Worm (Caenorhabditis elegans) whole organism, dauer: ENCODE data around the gene col-114.
"Not testable (repeated sequence)": the region's sequence is repeated elsewhere in the genome, so short reads cannot be mapped to it uniquely, and the experiment has no call there.

Experiments used
- unc-62 ChIP-seq: sonication (generic microtip); optimal IDR thresholded peaks from 2 replicates; lab custom pipeline; 2017; ENCODE audit warnings: missing biosample characterization, missing genetic modification reagents, missing genetic modification characterization

Gene col-114

DNA sequence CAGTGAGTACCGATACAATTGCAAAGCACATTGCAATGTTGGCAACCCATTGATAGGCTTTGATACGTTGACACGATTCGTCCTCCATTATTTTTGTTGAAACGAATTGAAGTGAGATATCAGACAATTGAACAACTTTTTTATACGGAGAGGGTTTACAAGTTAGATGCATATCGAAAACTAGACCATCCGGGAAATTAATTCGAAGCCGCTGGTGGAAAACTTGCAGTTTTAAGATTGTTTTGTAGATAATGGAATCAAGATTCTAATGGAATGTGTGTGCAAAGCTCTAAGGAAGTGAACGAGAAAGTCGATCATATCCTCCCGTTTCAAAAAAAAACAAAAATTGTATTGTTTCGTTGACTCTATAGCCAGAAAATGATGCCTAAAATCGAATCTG lies at the start of gene col-114:
Gene col-114 (minus strand): TSS at position 101 of the 400 bp plus-strand sequence.
- TF ChIP-seq unc-62 (GFP tag; lab: Kevin White, UChicago): no peak

DNA sequence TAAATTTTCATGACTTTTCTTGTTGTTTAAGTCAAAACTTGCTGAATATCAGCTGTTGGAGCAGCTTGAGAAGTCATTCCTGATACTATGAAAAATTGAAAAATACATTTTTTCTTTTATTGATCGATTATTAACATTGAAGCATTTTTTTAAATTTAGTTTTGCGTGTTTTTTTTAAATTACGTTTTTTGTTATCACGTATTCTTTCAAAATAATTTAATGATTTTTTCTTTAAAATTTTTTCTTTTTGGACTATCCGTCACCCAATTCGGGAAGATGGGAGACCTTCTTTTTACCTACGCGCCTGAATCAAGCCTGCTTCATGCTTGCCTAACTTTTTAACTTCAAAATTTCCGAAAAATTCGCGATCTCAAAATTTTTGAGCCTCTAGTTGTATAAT lies 47.7 kb upstream of the col-114 start, which contains the start of gene F42C5.5:
Gene F42C5.5 (minus strand): TSS at position 101 of the 400 bp plus-strand sequence.
- TF ChIP-seq unc-62 (GFP tag; lab: Kevin White, UChicago): no peak

DNA sequence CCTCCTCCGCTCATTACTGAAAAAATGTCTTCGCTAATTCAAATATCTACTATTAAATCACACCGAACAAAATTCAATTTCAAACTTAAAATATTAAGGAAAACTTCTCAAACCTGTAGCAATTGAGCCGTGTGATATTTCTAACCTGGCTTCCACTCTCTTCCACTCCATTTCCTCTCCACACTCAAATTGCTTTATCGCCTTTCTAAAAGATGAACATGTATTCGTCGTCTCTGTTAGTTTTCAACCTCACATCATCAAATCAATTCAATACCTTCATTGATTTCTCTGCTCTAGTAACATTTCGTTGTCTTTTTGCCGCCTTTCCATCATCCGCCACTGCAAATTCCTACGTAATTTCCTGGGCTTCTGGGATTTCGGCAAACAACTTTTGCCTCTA lies 45.5 kb upstream of the col-114 start, which contains the start of gene F42C5.4:
Gene F42C5.4 (minus strand): TSS at position 171 of the 400 bp plus-strand sequence.
- no peak for TF ChIP-seq unc-62 (GFP tag; lab: Kevin White, UChicago)

ce11 chrIV:7291066-7291465 lies 44.6 kb upstream of the col-114 start:
- TF ChIP-seq unc-62 (GFP tag; lab: Kevin White, UChicago): no peak

- no peak for TF ChIP-seq unc-62 (GFP tag; lab: Kevin White, UChicago)
Measured at ce11 chrIV:7287474-7287873, 41.0 kb upstream of the col-114 start, which contains the start of gene F42C5.3. Gene F42C5.3, minus strand, starts transcription at chrIV:7287574.

DNA sequence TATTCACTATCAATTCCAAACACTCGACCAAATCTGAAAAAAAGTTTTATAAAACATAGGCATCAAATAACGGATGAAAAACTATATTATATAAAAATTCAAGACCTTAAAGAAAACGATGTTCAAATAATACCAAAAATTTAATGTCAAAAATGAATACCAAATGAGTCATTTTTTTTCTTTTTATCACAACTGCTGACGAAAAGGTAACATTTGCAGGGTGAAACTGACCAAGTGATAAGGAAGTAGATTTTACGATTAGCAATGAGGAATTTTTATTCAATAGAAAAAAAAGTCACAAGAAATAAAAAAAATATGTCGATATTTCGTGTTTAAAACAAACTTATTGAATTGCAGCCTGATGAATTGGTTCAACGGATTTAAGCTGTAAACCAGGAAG lies 39.4 kb upstream of the col-114 start, which contains the start of gene C06E4.8:
Gene C06E4.8 (minus strand): TSS at position 37 of the 400 bp plus-strand sequence.
- TF ChIP-seq unc-62 (GFP tag; lab: Kevin White, UChicago): no peak

- no peak for TF ChIP-seq unc-62 (GFP tag; lab: Kevin White, UChicago)
Measured at ce11 chrIV:7282957-7283356, 36.5 kb upstream of the col-114 start, which contains the start of gene C06E4.1. Gene C06E4.1, plus strand, starts transcription at chrIV:7283257.

DNA sequence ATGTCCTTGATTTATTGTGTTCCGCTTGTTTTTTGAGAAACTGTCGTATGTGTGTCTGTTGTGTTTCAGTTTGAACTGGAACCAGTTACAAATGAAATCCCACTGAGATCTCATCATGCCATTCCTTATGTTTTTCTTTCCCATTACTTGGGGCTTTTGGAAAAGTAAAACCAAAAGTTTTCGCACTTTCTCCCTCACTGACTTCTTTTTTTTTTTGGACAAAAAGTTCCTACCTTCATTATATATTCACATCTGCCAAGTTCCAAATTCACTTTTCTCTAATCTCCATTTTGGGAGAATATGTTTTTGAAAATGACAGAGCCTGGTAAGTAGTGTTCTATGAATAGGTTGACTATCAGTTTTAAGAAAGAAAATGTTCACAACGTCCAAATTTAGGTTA lies 30.2 kb upstream of the col-114 start, which contains the start of gene C06E4.2:
Gene C06E4.2 (plus strand): TSS at position 301 of the 400 bp plus-strand sequence.
- no peak for TF ChIP-seq unc-62 (GFP tag; lab: Kevin White, UChicago)

- TF ChIP-seq unc-62 (GFP tag; lab: Kevin White, UChicago): no peak
Measured at ce11 chrIV:7274969-7275548, 28.6 kb upstream of the col-114 start.

DNA sequence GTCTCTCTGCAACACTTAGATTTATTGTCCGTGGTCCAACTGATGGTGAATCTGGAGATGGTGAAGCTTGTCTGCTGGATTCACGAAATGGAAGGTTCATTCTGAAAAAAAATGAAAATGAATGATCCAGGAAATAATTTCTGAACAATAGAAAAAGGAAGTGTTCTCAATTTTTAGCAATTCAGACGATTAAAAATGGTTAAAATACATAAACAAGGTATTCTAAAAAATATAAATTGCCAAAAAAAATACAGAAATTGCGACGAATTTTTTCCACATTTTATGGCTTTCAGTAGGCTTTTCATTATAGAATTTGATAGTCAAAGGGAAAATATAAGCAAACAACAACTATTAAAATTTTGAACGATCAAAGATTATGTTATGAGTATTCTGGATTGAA lies 16.7 kb upstream of the col-114 start, which contains the start of gene glb-2:
Gene glb-2 (minus strand): TSS at position 101 of the 400 bp plus-strand sequence.
- no peak for TF ChIP-seq unc-62 (GFP tag; lab: Kevin White, UChicago)

- no peak for TF ChIP-seq unc-62 (GFP tag; lab: Kevin White, UChicago)
Measured at ce11 chrIV:7260587-7260986, 14.1 kb upstream of the col-114 start, which contains the start of gene C06E4.3. Gene C06E4.3, plus strand, starts transcription at chrIV:7260875.

DNA sequence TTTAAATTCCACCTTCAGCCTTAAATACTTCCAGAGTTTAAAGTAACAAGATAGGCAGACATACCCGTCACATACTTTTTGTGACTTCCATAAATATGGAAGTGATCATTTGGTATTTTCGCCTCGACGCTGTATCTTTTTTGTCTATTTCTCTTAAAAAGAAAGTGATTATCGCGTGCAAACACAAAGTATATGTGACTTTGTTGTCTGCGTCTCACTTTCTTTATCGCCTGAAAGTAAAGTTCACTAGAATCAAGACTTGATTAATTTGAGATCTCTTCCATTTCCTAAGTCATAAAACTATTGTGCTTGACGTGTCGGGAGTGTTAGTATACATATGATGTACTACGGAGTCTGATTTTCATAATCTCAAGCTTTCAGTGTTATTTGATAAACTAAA lies 11.8 kb upstream of the col-114 start, which contains the start of gene C06E4.6:
Gene C06E4.6 (minus strand): TSS at position 51 of the 400 bp plus-strand sequence.
- TF ChIP-seq unc-62 (GFP tag; lab: Kevin White, UChicago): no peak

ce11 chrIV:7254690-7255089 lies 8.2 kb upstream of the col-114 start, which contains the start of gene C06E4.5:
Gene C06E4.5, plus strand, starts transcription at chrIV:7254990.
- not testable (repeated sequence) for TF ChIP-seq unc-62 (GFP tag; lab: Kevin White, UChicago)

DNA sequence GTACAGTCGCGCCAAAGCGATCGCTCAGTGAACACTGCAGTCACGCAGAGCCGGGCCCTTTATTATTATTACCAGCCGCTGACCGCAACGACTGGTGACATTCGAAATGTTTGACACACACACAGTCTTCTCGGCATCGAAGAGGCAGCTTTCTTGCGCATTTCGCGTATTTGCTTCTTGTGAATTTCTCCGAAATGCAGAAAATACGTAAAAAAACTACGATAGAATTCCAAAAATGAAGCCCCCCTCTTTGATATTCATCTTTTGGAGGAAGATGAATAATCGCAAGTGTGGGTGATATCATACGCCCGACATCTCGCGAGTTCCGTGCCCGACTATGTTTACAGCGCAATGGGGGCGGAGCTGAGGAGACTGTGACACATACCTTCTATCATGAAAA lies 6.8 kb upstream of the col-114 start:
- TF ChIP-seq unc-62 (GFP tag; lab: Kevin White, UChicago): no peak

ce11 chrIV:7250158-7250557 lies 3.7 kb upstream of the col-114 start, which contains the start of gene D2024.18:
Gene D2024.18, plus strand, starts transcription at chrIV:7250458.
- no peak for TF ChIP-seq unc-62 (GFP tag; lab: Kevin White, UChicago)

DNA sequence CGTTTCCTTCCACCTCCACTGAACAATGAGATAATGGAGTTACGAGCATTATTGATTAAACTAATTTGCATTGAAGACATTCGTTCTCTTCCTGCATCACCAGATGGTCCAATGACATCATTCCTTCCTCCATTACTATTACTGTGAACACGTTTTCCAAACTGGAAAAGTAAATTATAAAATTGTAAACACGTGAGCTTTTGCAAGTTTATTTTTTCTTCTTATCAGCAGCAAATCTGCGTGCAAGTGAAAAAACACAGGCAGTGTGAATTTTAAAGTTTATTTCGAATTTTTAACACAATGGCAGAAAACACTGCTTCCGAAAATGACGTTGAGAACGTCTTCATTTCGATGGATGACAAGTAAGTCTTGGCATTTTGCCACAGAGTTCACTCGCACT lies 790 bp upstream of the col-114 start, which contains the start of gene D2024.1:
Gene D2024.1 (plus strand): TSS at position 301 of the 400 bp plus-strand sequence.
- not testable (repeated sequence) for TF ChIP-seq unc-62 (GFP tag; lab: Kevin White, UChicago)
